Fruit fly (Drosophila melanogaster): ENCODE measurements around the gene p38a.

- TF ChIP-seq Pif1A (GFP tag; optimal IDR thresholded peaks at IDR 0.05) (no peak), EcR (GFP tag; optimal IDR thresholded peaks at IDR 0.05) (no peak), CG15710 (tag; optimal IDR thresholded peaks at IDR 0.05) (no peak), rn (GFP tag; IDR thresholded peaks at IDR 0.05) (no peak)
Measured at dm6 chr3R:24113070-24113385, 39.1 kb downstream of the p38a start, which contains the start of gene Root.
